Worm (Caenorhabditis elegans): ENCODE data around the gene vps-22.

vps-22 gene

DNA sequence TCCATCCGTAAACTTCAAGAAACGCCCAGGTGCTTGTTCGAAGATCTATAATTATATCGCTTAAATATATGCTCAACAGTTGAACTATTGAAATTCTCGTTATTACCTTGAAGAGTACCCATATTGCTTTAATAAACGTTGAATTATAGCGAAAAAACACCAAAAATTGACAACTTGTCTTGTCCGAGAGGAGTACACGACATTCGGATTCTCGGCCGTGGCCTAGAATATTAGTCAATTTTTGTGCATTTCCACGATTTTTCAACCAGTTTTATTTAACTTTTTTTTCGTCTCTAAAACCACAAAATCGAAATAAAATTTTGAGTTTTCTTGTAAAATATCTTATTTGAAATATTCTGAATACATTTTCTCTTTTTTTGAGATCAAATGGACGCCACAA is 50.0 kb downstream of the vps-22 start, which contains the start of the genes F26F4.9 and cee-1 (continued):
- TF ChIP-seq lsy-2 (tag; optimal IDR thresholded peaks at IDR 0.05), result peak in 1 of 2 experiments; percentile 74
- no peak for TF ChIP-seq mxl-2 (GFP tag; conservative IDR thresholded peaks at IDR 0.05)
- TF ChIP-seq dmd-8 (GFP tag; IDR thresholded peaks at IDR 0.05), result no peak
- TF ChIP-seq duxl-1 (tag; optimal IDR thresholded peaks at IDR 0.05; ENCODE audit: poor library complexity), result no peak
- TF ChIP-seq nhr-28 (tag; optimal IDR thresholded peaks at IDR 0.05), result peak; percentile 8
- no peak for TF ChIP-seq madf-9 (GFP tag; conservative IDR thresholded peaks at IDR 0.05)
- TF ChIP-seq set-16 (GFP tag; IDR thresholded peaks at IDR 0.05), result no peak
- TF ChIP-seq lin-39 (tag; optimal IDR thresholded peaks at IDR 0.05), result no peak
- peak; percentile 73 for TF ChIP-seq ZK337.2 (GFP tag; IDR thresholded peaks at IDR 0.05)
- TF ChIP-seq rbr-2 (tag; optimal IDR thresholded peaks at IDR 0.05), result peak; percentile 32
- no peak for TF ChIP-seq tra-1 (GFP tag; IDR thresholded peaks at IDR 0.05)
- no peak for TF ChIP-seq nhr-102 (tag; optimal IDR thresholded peaks at IDR 0.05)
- TF ChIP-seq gei-8 (GFP tag; optimal IDR thresholded peaks at IDR 0.05), result no peak
- TF ChIP-seq lin-13 (GFP tag; optimal IDR thresholded peaks at IDR 0.05), result no peak
- peak; percentile 97 for TF ChIP-seq mes-2 (tag; optimal IDR thresholded peaks at IDR 0.05; ENCODE audit: poor library complexity, severe bottlenecking)
- TF ChIP-seq ztf-7 (tag; optimal IDR thresholded peaks at IDR 0.05), result no peak
- TF ChIP-seq ces-1 (GFP tag; optimal IDR thresholded peaks at IDR 0.05), result no peak
- TF ChIP-seq daf-12 (tag; optimal IDR thresholded peaks at IDR 0.05), result no peak
- TF ChIP-seq nhr-41 (GFP tag; IDR thresholded peaks at IDR 0.05), result no peak
- no peak for TF ChIP-seq ceh-62 (tag; optimal IDR thresholded peaks at IDR 0.05)
- no peak for TF ChIP-seq ceh-20 (GFP tag; IDR thresholded peaks at IDR 0.05)
- TF ChIP-seq hlh-30 (tag; optimal IDR thresholded peaks at IDR 0.05; ENCODE audit: insufficient read depth), result no peak
- no peak for TF ChIP-seq F44E2.7 (GFP tag; IDR thresholded peaks at IDR 0.05)
- no peak for TF ChIP-seq nhr-111 (GFP tag; optimal IDR thresholded peaks at IDR 0.05)
- peak; percentile 4 for TF ChIP-seq F49E8.2 (tag; optimal IDR thresholded peaks at IDR 0.05; ENCODE audit: borderline replicate concordance)
- peak; percentile 19; the same call in 1 of the 2 replicates for TF ChIP-seq dmd-6 (GFP tag; IDR thresholded peaks at IDR 0.05)
- no peak for TF ChIP-seq unc-62 (GFP tag; optimal IDR thresholded peaks at IDR 0.05 in 1 of 2)
- TF ChIP-seq unc-62 (tag; optimal IDR thresholded peaks at IDR 0.05), result no peak
- no peak for TF ChIP-seq ceh-44 (GFP tag; IDR thresholded peaks at IDR 0.05)
- TF ChIP-seq zfp-2 (tag; optimal IDR thresholded peaks at IDR 0.05), result no peak
- no peak for TF ChIP-seq spr-1 (tag; optimal IDR thresholded peaks at IDR 0.05)
- TF ChIP-seq hlh-11 (tag; optimal IDR thresholded peaks at IDR 0.05), result peak; percentile 3
- TF ChIP-seq cey-2 (tag; optimal IDR thresholded peaks at IDR 0.05; ENCODE audit: borderline replicate concordance, insufficient read depth), result no peak
- no peak for TF ChIP-seq nhr-25 (tag; optimal IDR thresholded peaks at IDR 0.05; ENCODE audit: borderline replicate concordance, insufficient read depth)
- TF ChIP-seq skn-1 (tag; optimal IDR thresholded peaks at IDR 0.05), result no peak
- TF ChIP-seq pqm-1 (tag; optimal IDR thresholded peaks at IDR 0.05), result no peak
- TF ChIP-seq nhr-6 (tag; optimal IDR thresholded peaks at IDR 0.05), result no peak
- TF ChIP-seq vab-7 (GFP tag; IDR thresholded peaks at IDR 0.05), result no peak
- TF ChIP-seq F37D6.2 (tag; optimal IDR thresholded peaks at IDR 0.05), result no peak
- TF ChIP-seq ztf-11 (tag; optimal IDR thresholded peaks at IDR 0.05), result no peak
- TF ChIP-seq lin-1 (GFP tag; IDR thresholded peaks at IDR 0.05), result no peak
- TF ChIP-seq zag-1 (tag; optimal IDR thresholded peaks at IDR 0.05), result no peak
- 0 out of 2 replicates have a peak, but pooled peaks have one; percentile 37 for TF ChIP-seq dmd-9 (GFP tag; IDR thresholded peaks at IDR 0.05)
- no peak for TF ChIP-seq zip-11 (GFP tag; IDR thresholded peaks at IDR 0.05)
- no peak for TF ChIP-seq aly-2 (tag; optimal IDR thresholded peaks at IDR 0.05)
- TF ChIP-seq ceh-82 (tag; optimal IDR thresholded peaks at IDR 0.05), result no peak
- peak in 1 of 2 experiments; percentile 70 for TF ChIP-seq hif-1 (tag; optimal IDR thresholded peaks at IDR 0.05)
- peak; percentile 86 for TF ChIP-seq unc-130 (GFP tag; optimal IDR thresholded peaks at IDR 0.05)
- 0 out of 2 replicates have a peak, but pooled peaks have one; percentile 15 for TF ChIP-seq Y48G9A.11 (GFP tag; IDR thresholded peaks at IDR 0.05)
- no peak for TF ChIP-seq F26F4.8 (GFP tag; conservative IDR thresholded peaks at IDR 0.05)
- no peak for TF ChIP-seq mxl-3 (GFP tag; optimal IDR thresholded peaks at IDR 0.05)
